Fruit fly (Drosophila melanogaster) whole organism, embryonic: Measurements from ENCODE around the gene Pex16.

Source experiments
- Ada2b ChIP-seq: fragments of 200-800 bp; sonication (Bioruptor generic); IDR thresholded peaks from 2 replicates; pipeline ENCODE4 v1.3.6; 2022; ENCODE audit warnings: missing biosample characterization, missing genetic modification characterization
- Asciz ChIP-seq: fragments of 200-800 bp; sonication (Bioruptor generic); optimal IDR thresholded peaks from 2 replicates; lab custom pipeline; 2017; ENCODE audit warnings: missing biosample characterization, mild to moderate bottlenecking, missing genetic modification characterization, missing genetic modification reagents
- Blimp-1 ChIP-seq: fragments of 200-800 bp; sonication (Bioruptor generic); optimal IDR thresholded peaks from 3 replicates; lab custom pipeline; 2018; ENCODE audit warnings: missing biosample characterization, missing genetic modification characterization, mild to moderate bottlenecking, moderate library complexity, missing genetic modification reagents
- C15 ChIP-seq: fragments of 200-800 bp; sonication (Bioruptor generic); IDR thresholded peaks from 3 replicates; pipeline ENCODE4 v1.3.6; 2022; ENCODE audit warnings: missing biosample characterization, missing genetic modification characterization
- CG11695 ChIP-seq: fragments of 200-800 bp; sonication (Bioruptor generic); IDR thresholded peaks from 3 replicates; pipeline ENCODE4 v1.3.6; 2022; ENCODE audit warnings: missing biosample characterization, missing genetic modification characterization
- CG12769 ChIP-seq: fragments of 200-800 bp; sonication (Bioruptor generic); optimal IDR thresholded peaks from 2 replicates; lab custom pipeline; 2019; ENCODE audit warnings: missing biosample characterization, mild to moderate bottlenecking, missing genetic modification characterization, moderate library complexity
- CG14441 ChIP-seq: fragments of 200-800 bp; sonication (Bioruptor generic); IDR thresholded peaks from 2 replicates; pipeline ENCODE4 v1.3.6; 2022; ENCODE audit warnings: missing biosample characterization, missing genetic modification characterization
- CG17361 ChIP-seq: fragments of 200-800 bp; sonication (Bioruptor generic); IDR thresholded peaks from 3 replicates; pipeline ENCODE4 v1.3.6; 2022; ENCODE audit warnings: missing biosample characterization, missing genetic modification characterization
- CG18619 ChIP-seq: fragments of 200-800 bp; sonication (Bioruptor generic); optimal IDR thresholded peaks from 3 replicates; lab custom pipeline; 2017; ENCODE audit warnings: missing biosample characterization, mild to moderate bottlenecking, missing genetic modification characterization
- CG2120 ChIP-seq: fragments of 200-800 bp; sonication (Bioruptor generic); optimal IDR thresholded peaks from 3 replicates; lab custom pipeline; 2016; ENCODE audit warnings: missing biosample characterization, missing genetic modification characterization
- CG30403 ChIP-seq: fragments of 200-800 bp; sonication (Bioruptor generic); optimal IDR thresholded peaks from 3 replicates; lab custom pipeline; 2016; ENCODE audit warnings: missing biosample characterization, missing genetic modification characterization
- CG3281 ChIP-seq: fragments of 200-800 bp; sonication (Bioruptor generic); optimal IDR thresholded peaks from 3 replicates; lab custom pipeline; 2017; ENCODE audit warnings: missing biosample characterization, mild to moderate bottlenecking, missing genetic modification characterization
- CG42726 ChIP-seq: fragments of 200-800 bp; sonication (Bioruptor generic); IDR thresholded peaks from 2 replicates; pipeline ENCODE4 v1.3.6; 2022; ENCODE audit warnings: missing biosample characterization, missing genetic modification characterization; ENCODE audit not compliant: partially characterized antibody
- CG9727 ChIP-seq: fragments of 200-800 bp; sonication (Bioruptor generic); optimal IDR thresholded peaks from 3 replicates; lab custom pipeline; 2017; ENCODE audit warnings: missing biosample characterization, mild to moderate bottlenecking, missing genetic modification characterization
- Ets65A ChIP-seq: fragments of 200-800 bp; sonication (Bioruptor generic); peaks from one replicate; lab custom pipeline; 2016; ENCODE audit warnings: missing biosample characterization, missing genetic modification characterization
- Hmr ChIP-seq: fragments of 200-800 bp; sonication (Bioruptor generic); optimal IDR thresholded peaks from 3 replicates; lab custom pipeline; 2017; ENCODE audit warnings: mild to moderate bottlenecking, missing biosample characterization, missing genetic modification reagents, missing genetic modification characterization
- Hr3 ChIP-seq: fragments of 200-800 bp; sonication (Bioruptor generic); optimal IDR thresholded peaks from 3 replicates; lab custom pipeline; 2016; ENCODE audit warnings: missing biosample characterization, missing genetic modification characterization
- Lim3 ChIP-seq: fragments of 200-800 bp; sonication (Bioruptor generic); IDR thresholded peaks from 2 replicates; pipeline ENCODE4 v1.3.6; 2022; ENCODE audit warnings: missing biosample characterization, missing genetic modification characterization
- PHDP ChIP-seq: fragments of 200-800 bp; sonication (Bioruptor generic); optimal IDR thresholded peaks from 3 replicates; lab custom pipeline; 2018; ENCODE audit warnings: missing biosample characterization, mild to moderate bottlenecking, missing genetic modification characterization, moderate library complexity
- Pdp1 ChIP-seq, 2 experiments: fragments of 200-800 bp; sonication (Bioruptor generic); optimal IDR thresholded peaks; 3 replicates each; lab custom pipeline; 2016; ENCODE audit warnings: missing biosample characterization in 2 of 2, missing genetic modification characterization in 2 of 2, mild to moderate bottlenecking in 1 of 2, moderate library complexity in 1 of 2
- Rfx ChIP-seq: fragments of 200-800 bp; sonication (Bioruptor generic); IDR thresholded peaks from 2 replicates; pipeline ENCODE4 v1.3.6; 2022; ENCODE audit warnings: missing biosample characterization, missing genetic modification characterization
- Taf1 ChIP-seq: fragments of 200-800 bp; sonication (Bioruptor generic); IDR thresholded peaks from 2 replicates; pipeline ENCODE4 v1.3.6; 2022; ENCODE audit warnings: missing biosample characterization, missing genetic modification characterization
- Trl ChIP-seq, 3 experiments: fragments of >200 bp in 2 of 3; fragments of 200-800 bp in 1 of 3; sonication (Bioruptor generic) in 1 of 3; optimal IDR thresholded peaks; 2 replicates in 1 of 3; 3 replicates in 2 of 3; lab custom pipeline; 2016 to 2017; ENCODE audit warnings: missing biosample characterization in 1 of 3, missing genetic modification characterization in 1 of 3
- Xbp1 ChIP-seq: fragments of 200-800 bp; sonication (Bioruptor generic); optimal IDR thresholded peaks from 3 replicates; lab custom pipeline; 2016; ENCODE audit warnings: missing biosample characterization, mild to moderate bottlenecking, missing genetic modification characterization
- crp ChIP-seq, 2 experiments: fragments of 200-800 bp; sonication (Bioruptor generic); optimal IDR thresholded peaks; 2 replicates in 1 of 2; 3 replicates in 1 of 2; lab custom pipeline; 2017; ENCODE audit warnings: missing biosample characterization in 2 of 2, missing genetic modification characterization in 2 of 2, mild to moderate bottlenecking in 1 of 2, moderate library complexity in 1 of 2
- cwo ChIP-seq: fragments of 200-800 bp; sonication (Bioruptor generic); optimal IDR thresholded peaks from 3 replicates; lab custom pipeline; 2017; ENCODE audit warnings: missing biosample characterization, missing genetic modification characterization, mild to moderate bottlenecking, moderate library complexity, missing genetic modification reagents
- en ChIP-seq: fragments of 200-800 bp; sonication (Bioruptor generic); optimal IDR thresholded peaks from 2 replicates; lab custom pipeline; 2016; ENCODE audit warnings: missing biosample characterization, missing genetic modification characterization
- gem ChIP-seq: fragments of 200-800 bp; sonication (Bioruptor generic); optimal IDR thresholded peaks from 2 replicates; lab custom pipeline; 2019; ENCODE audit warnings: missing biosample characterization, mild to moderate bottlenecking, missing genetic modification characterization, moderate library complexity
- grau ChIP-seq: fragments of 200-800 bp; optimal IDR thresholded peaks from 3 replicates; lab custom pipeline; 2019; ENCODE audit warnings: missing biosample characterization, mild to moderate bottlenecking, missing genetic modification characterization, moderate library complexity
- ind ChIP-seq: fragments of 200-800 bp; sonication (Bioruptor generic); optimal IDR thresholded peaks from 3 replicates; lab custom pipeline; 2016; ENCODE audit warnings: missing biosample characterization, missing genetic modification characterization
- lilli ChIP-seq: fragments of 200-800 bp; sonication (Bioruptor generic); optimal IDR thresholded peaks from 3 replicates; lab custom pipeline; 2016; ENCODE audit warnings: missing biosample characterization, missing genetic modification characterization
- mam ChIP-seq: fragments of 200-800 bp; sonication (Bioruptor generic); optimal IDR thresholded peaks from 3 replicates; lab custom pipeline; 2016; ENCODE audit warnings: missing biosample characterization, missing genetic modification characterization
- pan ChIP-seq, 4 experiments: fragments of >200 bp in 3 of 4; fragments of 200-800 bp in 1 of 4; sonication (Bioruptor generic) in 1 of 4; optimal IDR thresholded peaks in 3 of 4; IDR thresholded peaks in 1 of 4; 2 replicates each; pipeline versions ENCODE4 v1.3.6 to Lab custom; 2017 to 2022; ENCODE audit warnings: missing biosample characterization in 2 of 4, missing genetic modification characterization in 2 of 4, mixed read lengths in 1 of 4
- sc ChIP-seq, 3 experiments: fragments of >200 bp in 2 of 3; fragments of 200-800 bp in 1 of 3; sonication (Bioruptor generic) in 1 of 3; optimal IDR thresholded peaks; 2 replicates in 2 of 3; 3 replicates in 1 of 3; lab custom pipeline; 2017; ENCODE audit warnings: mild to moderate bottlenecking in 1 of 3, missing biosample characterization in 1 of 3, missing genetic modification characterization in 1 of 3, missing genetic modification reagents in 1 of 3
- sens ChIP-seq: fragments of 200-800 bp; sonication (Bioruptor generic); peaks from one replicate; lab custom pipeline; 2016; ENCODE audit warnings: missing biosample characterization, missing genetic modification characterization
- tio ChIP-seq: fragments of 200-800 bp; sonication (Bioruptor generic); optimal IDR thresholded peaks from 2 replicates; lab custom pipeline; 2017; ENCODE audit warnings: missing biosample characterization, missing genetic modification characterization, inconsistent platforms
- vnd ChIP-seq: fragments of 200-800 bp; sonication (Bioruptor generic); IDR thresholded peaks from 3 replicates; pipeline ENCODE4 v1.3.6; 2022; ENCODE audit warnings: missing biosample characterization, missing genetic modification characterization; ENCODE audit not compliant: partially characterized antibody
- wdn ChIP-seq: fragments of 200-800 bp; sonication (Bioruptor generic); IDR thresholded peaks from 2 replicates; pipeline ENCODE4 v1.3.6; 2022; ENCODE audit warnings: missing biosample characterization, missing genetic modification characterization
- zfh2 ChIP-seq: fragments of 200-800 bp; sonication (Bioruptor generic); optimal IDR thresholded peaks from 2 replicates; lab custom pipeline; 2016; ENCODE audit warnings: missing biosample characterization, missing genetic modification characterization

The Pex16 gene

dm6 chr3L:20826950-20827910 is 49.2 kb upstream of the Pex16 start (continued):
- TF ChIP-seq Asciz (GFP tag; lab: Kevin White, UChicago) (peak; percentile 13), en (GFP tag; lab: Kevin White, UChicago) (no peak), zfh2 (GFP tag; lab: Kevin White, UChicago) (peak; percentile 42), tio (peak; percentile 45), C15 (GFP tag; lab: Robert Waterston, UW) (0 out of 3 replicates have a peak, but pooled peaks have one; percentile 43), vnd (no peak), cwo (GFP tag; lab: Kevin White, UChicago) (peak; percentile 19), Trl (optimal IDR thresholded peaks at IDR 0.05; lab: Kevin White, UChicago) (peak in 1 of 2 experiments; percentile 52), Trl (GFP tag; optimal IDR thresholded peaks at IDR 0.05; lab: Kevin White, UChicago) (no peak), CG30403 (peak; percentile 61), mam (GFP tag; lab: Kevin White, UChicago) (peak; percentile 29), Ets65A (GFP tag; lab: Kevin White, UChicago) (peak; percentile 33), CG17361 (peak; percentile 44; the same call in 1 of the 3 replicates), gem (tag; lab: Kevin White, UChicago) (peak; percentile 47), PHDP (tag; lab: Kevin White, UChicago) (peak; percentile 21), CG42726 (no peak), Pdp1 (GFP tag; optimal IDR thresholded peaks at IDR 0.05; lab: Kevin White, UChicago) (peak in 1 of 2 experiments; percentile 10), Rfx (GFP tag; lab: Robert Waterston, UW) (peak; percentile 59; the same call in 1 of the 2 replicates), Lim3 (GFP tag; lab: Robert Waterston, UW) (no peak), CG3281 (GFP tag; lab: Kevin White, UChicago) (peak; percentile 53), grau (tag; lab: Kevin White, UChicago) (peak; percentile 44), Blimp-1 (GFP tag; lab: Kevin White, UChicago) (peak; percentile 10), Hr3 (GFP tag; lab: Kevin White, UChicago) (peak; percentile 16), CG12769 (tag; lab: Kevin White, UChicago) (peak; percentile 27), crp (GFP tag; optimal IDR thresholded peaks at IDR 0.05; lab: Kevin White, UChicago) (no peak), lilli (GFP tag; lab: Kevin White, UChicago) (peak; percentile 51), CG18619 (GFP tag; lab: Kevin White, UChicago) (peak; percentile 18), Hmr (GFP tag; lab: Kevin White, UChicago) (peak; percentile 34), Taf1 (GFP tag; lab: Robert Waterston, UW) (0 out of 2 replicates have a peak, but pooled peaks have one; percentile 12), Xbp1 (GFP tag; lab: Kevin White, UChicago) (peak; percentile 48), CG14441 (GFP tag; lab: Robert Waterston, UW) (0 out of 2 replicates have a peak, but pooled peaks have one; percentile 36), sc (optimal IDR thresholded peaks at IDR 0.05; lab: Kevin White, UChicago) (no peak), sc (GFP tag; optimal IDR thresholded peaks at IDR 0.05; lab: Kevin White, UChicago) (no peak), CG11695 (GFP tag; lab: Robert Waterston, UW) (peak; percentile 39; the same call in 1 of the 3 replicates), CG2120 (GFP tag; lab: Kevin White, UChicago) (peak; percentile 65), wdn (GFP tag; lab: Robert Waterston, UW) (0 out of 2 replicates have a peak, but pooled peaks have one; percentile 30), pan (optimal IDR thresholded peaks at IDR 0.05; lab: Kevin White, UChicago) (no peak), pan (GFP tag; optimal IDR thresholded peaks at IDR 0.05 in 1 of 2, IDR thresholded peaks at IDR 0.05 in 1 of 2) (peak in 1 of 2 experiments; percentile 61), CG9727 (GFP tag; lab: Kevin White, UChicago) (peak; percentile 46), sens (GFP tag; lab: Kevin White, UChicago) (peak; percentile 82), ind (GFP tag; lab: Kevin White, UChicago) (peak; percentile 35), Ada2b (GFP tag; lab: Robert Waterston, UW) (peak; percentile 49; the same call in 1 of the 2 replicates)
